Worm (Caenorhabditis elegans): ENCODE data around the gene irld-52.
"Not testable (repeated sequence)": the region's sequence is repeated elsewhere in the genome, so short reads cannot be mapped to it uniquely, and the experiment has no call there.

- TF ChIP-seq him-1, W03F9.2 (tag; optimal IDR thresholded peaks at IDR 0.05): not testable (repeated sequence)
These were observed 24.7 kb upstream of the irld-52 start, which contains the start of gene str-8 for ce11 chrV:15754731-15755130.
